Fruit fly (Drosophila melanogaster): ENCODE measurements around the gene otu.

The otu gene

DNA sequence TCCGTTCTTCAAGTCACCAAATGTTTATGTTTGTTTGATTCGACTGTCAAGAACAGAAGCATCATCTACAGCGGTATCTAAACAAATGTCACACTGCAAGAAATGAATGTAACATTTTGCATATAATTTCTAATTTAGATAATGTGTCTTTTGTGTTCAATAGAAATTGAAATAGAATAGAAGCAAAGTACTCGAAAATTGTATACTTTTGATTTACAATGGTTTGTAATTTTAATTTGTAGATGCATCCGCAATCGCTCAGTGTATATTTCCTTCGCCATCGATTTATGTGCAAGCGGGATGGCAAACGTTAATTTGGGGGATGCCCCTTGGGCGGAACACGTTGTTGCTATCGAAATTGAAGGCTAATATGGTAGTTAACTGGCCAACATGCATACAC is 48.8 kb upstream of the otu start (continued):
- TF ChIP-seq CG1603 (tag; optimal IDR thresholded peaks at IDR 0.05) (peak; percentile 80), Myb (GFP tag; optimal IDR thresholded peaks at IDR 0.05) (no peak), CG8944 (GFP tag; optimal IDR thresholded peaks at IDR 0.05) (no peak), Blimp-1 (GFP tag; optimal IDR thresholded peaks at IDR 0.05) (peak; percentile 74), Atf3 (GFP tag; optimal IDR thresholded peaks at IDR 0.05) (no peak), CG10565 (GFP tag; optimal IDR thresholded peaks at IDR 0.05) (no peak), inv (GFP tag; IDR thresholded peaks at IDR 0.05; ENCODE audit: partially characterized antibody) (no peak), CG18764 (GFP tag; optimal IDR thresholded peaks at IDR 0.05) (peak; percentile 2), pros (GFP tag; optimal IDR thresholded peaks at IDR 0.05) (no peak), nom (GFP tag; optimal IDR thresholded peaks at IDR 0.05) (no peak), Nf-YC (tag; optimal IDR thresholded peaks at IDR 0.05) (peak; percentile 5), dimm (GFP tag; IDR thresholded peaks at IDR 0.05) (0 out of 2 replicates have a peak, but pooled peaks have one; percentile 14), nerfin-1 (tag; optimal IDR thresholded peaks at IDR 0.05) (peak; percentile 32), bbx (GFP tag; IDR thresholded peaks at IDR 0.05; ENCODE audit: partially characterized antibody) (no peak), sob (GFP tag; IDR thresholded peaks at IDR 0.05) (peak; percentile 77), Adf1 (GFP tag; IDR thresholded peaks at IDR 0.05) (no peak), mam (GFP tag; optimal IDR thresholded peaks at IDR 0.05) (peak; percentile 48), CG2202 (tag; optimal IDR thresholded peaks at IDR 0.05) (peak; percentile 22), ham (GFP tag; IDR thresholded peaks at IDR 0.05) (no peak), tap (tag; optimal IDR thresholded peaks at IDR 0.05) (peak; percentile 70), ash1 (GFP tag; optimal IDR thresholded peaks at IDR 0.05) (no peak), CG13775 (GFP tag; optimal IDR thresholded peaks at IDR 0.05) (peak; percentile 35), NK7.1 (GFP tag; optimal IDR thresholded peaks at IDR 0.05) (peak; percentile 7), run (tag; optimal IDR thresholded peaks at IDR 0.05) (peak; percentile 18), shn (GFP tag; optimal IDR thresholded peaks at IDR 0.05) (no peak), HmgD (GFP tag; optimal IDR thresholded peaks at IDR 0.05) (no peak), dm (GFP tag; optimal IDR thresholded peaks at IDR 0.05) (no peak), nerfin-2 (GFP tag; IDR thresholded peaks at IDR 0.05; ENCODE audit: partially characterized antibody) (no peak), Drgx (GFP tag; IDR thresholded peaks at IDR 0.05) (no peak), CG18599 (GFP tag; optimal IDR thresholded peaks at IDR 0.05) (peak; percentile 75), emc (GFP tag; optimal IDR thresholded peaks at IDR 0.05) (no peak), CG43689 (GFP tag; IDR thresholded peaks at IDR 0.05) (no peak), oc (tag; optimal IDR thresholded peaks at IDR 0.05) (peak; percentile 37), wor (GFP tag; IDR thresholded peaks at IDR 0.05) (peak; percentile 40; the same call in 1 of the 2 replicates), abd-A (tag; optimal IDR thresholded peaks at IDR 0.05) (no peak), CG4328 (GFP tag; optimal IDR thresholded peaks at IDR 0.05) (peak; percentile 12), crp (GFP tag; optimal IDR thresholded peaks at IDR 0.05) (no peak), Fer3 (tag; optimal IDR thresholded peaks at IDR 0.05) (peak; percentile 61), CG12219 (GFP tag; optimal IDR thresholded peaks at IDR 0.05) (peak; percentile 67), btn (GFP tag; optimal IDR thresholded peaks at IDR 0.05) (no peak), Fer2 (tag; optimal IDR thresholded peaks at IDR 0.05) (no peak), C15 (GFP tag; IDR thresholded peaks at IDR 0.05) (no peak), CG1233 (GFP tag; optimal IDR thresholded peaks at IDR 0.05) (peak; percentile 58), tin (GFP tag; optimal IDR thresholded peaks at IDR 0.05) (peak; percentile 56), CG12299 (tag; optimal IDR thresholded peaks at IDR 0.05) (peak; percentile 30), cas (GFP tag; IDR thresholded peaks at IDR 0.05) (no peak), az2 (GFP tag; optimal IDR thresholded peaks at IDR 0.05) (peak; percentile 67), ab (GFP tag; optimal IDR thresholded peaks at IDR 0.05) (no peak), Xbp1 (GFP tag; optimal IDR thresholded peaks at IDR 0.05) (peak; percentile 67), caup (GFP tag; optimal IDR thresholded peaks at IDR 0.05; ENCODE audit: severe bottlenecking) (peak; percentile 15), trh (GFP tag; optimal IDR thresholded peaks at IDR 0.05) (peak; percentile 26)
